Worm (Caenorhabditis elegans) whole organism, L3 larva: ENCODE measurements around the gene sra-11.
"Not testable (repeated sequence)": the region's sequence is repeated elsewhere in the genome, so short reads cannot be mapped to it uniquely, and the experiment has no call there.

Experiments used
- ZK546.5 ChIP-seq: sonication (generic microtip); optimal IDR thresholded peaks from 2 replicates; lab custom pipeline; 2017; ENCODE audit warnings: missing biosample characterization, missing genetic modification characterization
- aly-2 ChIP-seq: fragments of 150-350 bp; optimal IDR thresholded peaks from 2 replicates; lab custom pipeline; 2014; ENCODE audit warnings: missing biosample characterization, missing genetic modification characterization
- ama-1 ChIP-seq: fragments of 150-350 bp; optimal IDR thresholded peaks from 2 replicates; lab custom pipeline; 2018
- ceh-16 ChIP-seq: sonication (generic microtip); optimal IDR thresholded peaks from 2 replicates; lab custom pipeline; 2017; ENCODE audit warnings: missing biosample characterization, missing genetic modification characterization
- ceh-82 ChIP-seq: fragments of 150-350 bp; optimal IDR thresholded peaks from 2 replicates; lab custom pipeline; 2014; ENCODE audit warnings: missing biosample characterization, missing genetic modification characterization
- ceh-9 ChIP-seq: sonication (generic microtip); optimal IDR thresholded peaks from 2 replicates; lab custom pipeline; 2018; ENCODE audit warnings: missing biosample characterization, missing genetic modification characterization
- daf-12 ChIP-seq: fragments of 150-350 bp; optimal IDR thresholded peaks from 2 replicates; lab custom pipeline; 2014; ENCODE audit warnings: missing biosample characterization, missing genetic modification reagents, missing genetic modification characterization
- egl-27 ChIP-seq: sonication (generic microtip); optimal IDR thresholded peaks from 4 replicates; lab custom pipeline; 2017; ENCODE audit warnings: missing biosample characterization, missing genetic modification reagents, missing genetic modification characterization
- elt-1 ChIP-seq: fragments of 150-350 bp; optimal IDR thresholded peaks from 2 replicates; lab custom pipeline; 2014; ENCODE audit warnings: missing biosample characterization, missing genetic modification characterization
- elt-2 ChIP-seq: sonication (generic microtip); optimal IDR thresholded peaks from 2 replicates; lab custom pipeline; 2016; ENCODE audit warnings: missing genetic modification reagents, mild to moderate bottlenecking, missing genetic modification characterization, missing compliant biosample characterization
- elt-3 ChIP-seq, 3 experiments: fragments of 150-350 bp in 1 of 3; sonication (generic microtip) in 2 of 3; optimal IDR thresholded peaks; 2 replicates in 2 of 3; 4 replicates in 1 of 3; lab custom pipeline; 2014 to 2017; ENCODE audit warnings: missing biosample characterization in 3 of 3, missing genetic modification characterization in 3 of 3
- eor-1 ChIP-seq, 2 experiments: fragments of 150-350 bp; optimal IDR thresholded peaks; 2 replicates each; lab custom pipeline; 2014 to 2018; ENCODE audit warnings: missing biosample characterization in 2 of 2, missing genetic modification characterization in 2 of 2
- fkh-10 ChIP-seq: sonication (generic microtip); optimal IDR thresholded peaks from 2 replicates; lab custom pipeline; 2017; ENCODE audit warnings: missing biosample characterization, missing genetic modification reagents, missing genetic modification characterization
- fkh-2 ChIP-seq: fragments of 150-350 bp; optimal IDR thresholded peaks from 2 replicates; lab custom pipeline; 2014; ENCODE audit warnings: missing biosample characterization, missing genetic modification reagents, missing genetic modification characterization
- hmg-11 ChIP-seq: sonication (generic microtip); optimal IDR thresholded peaks from 2 replicates; lab custom pipeline; 2016; ENCODE audit warnings: missing genetic modification characterization, missing compliant biosample characterization
- jun-1 ChIP-seq: fragments of 150-350 bp; optimal IDR thresholded peaks from 2 replicates; lab custom pipeline; 2014; ENCODE audit warnings: missing biosample characterization, missing genetic modification reagents, missing genetic modification characterization
- lin-15B ChIP-seq: fragments of 150-350 bp; optimal IDR thresholded peaks from 2 replicates; lab custom pipeline; 2014; ENCODE audit warnings: missing biosample characterization, missing genetic modification characterization
- lin-39 ChIP-seq: fragments of 150-350 bp; optimal IDR thresholded peaks from 2 replicates; lab custom pipeline; 2018; ENCODE audit warnings: missing biosample characterization, missing genetic modification reagents, missing genetic modification characterization
- nfya-1 ChIP-seq: sonication (generic microtip); optimal IDR thresholded peaks from 2 replicates; lab custom pipeline; 2017; ENCODE audit warnings: missing genetic modification characterization, mild to moderate bottlenecking, missing compliant biosample characterization, antibody characterized with exemption, moderate library complexity; ENCODE audit not compliant: insufficient read depth
- nhr-11 ChIP-seq: fragments of 150-350 bp; optimal IDR thresholded peaks from 2 replicates; lab custom pipeline; 2014; ENCODE audit warnings: missing biosample characterization, missing genetic modification characterization
- nhr-23 ChIP-seq: fragments of 150-350 bp; optimal IDR thresholded peaks from 2 replicates; lab custom pipeline; 2014; ENCODE audit warnings: missing biosample characterization, missing genetic modification reagents, missing genetic modification characterization
- nhr-25 ChIP-seq: sonication (generic microtip); optimal IDR thresholded peaks from 2 replicates; lab custom pipeline; 2017; ENCODE audit warnings: missing biosample characterization, missing genetic modification characterization
- nhr-43 ChIP-seq: sonication (generic microtip); optimal IDR thresholded peaks from 2 replicates; lab custom pipeline; 2016; ENCODE audit warnings: mild to moderate bottlenecking, missing genetic modification characterization, missing compliant biosample characterization; ENCODE audit not compliant: poor library complexity, severe bottlenecking
- pha-4 ChIP-seq: fragments of 150-350 bp; optimal IDR thresholded peaks from 2 replicates; lab custom pipeline; 2014; ENCODE audit warnings: missing biosample characterization, missing genetic modification reagents, missing genetic modification characterization
- pqm-1 ChIP-seq: fragments of 150-350 bp; optimal IDR thresholded peaks from 2 replicates; lab custom pipeline; 2017; ENCODE audit warnings: missing biosample characterization, missing genetic modification characterization, inconsistent platforms
- sea-2 ChIP-seq: fragments of 150-350 bp; sonication (generic microtip); optimal IDR thresholded peaks from 4 replicates; lab custom pipeline; 2014; ENCODE audit warnings: missing biosample characterization, missing genetic modification reagents, missing genetic modification characterization
- skn-1 ChIP-seq: fragments of 150-350 bp; optimal IDR thresholded peaks from 2 replicates; lab custom pipeline; 2014; ENCODE audit warnings: missing biosample characterization, missing genetic modification characterization
- snpc-4 ChIP-seq: fragments of 150-350 bp; optimal IDR thresholded peaks from 2 replicates; lab custom pipeline; 2014; ENCODE audit warnings: missing biosample characterization, missing genetic modification characterization
- tbx-2 ChIP-seq: sonication (generic microtip); optimal IDR thresholded peaks from 2 replicates; lab custom pipeline; 2016; ENCODE audit warnings: mild to moderate bottlenecking, missing genetic modification characterization, missing compliant biosample characterization
- unc-62 ChIP-seq: fragments of 150-350 bp; sonication (generic microtip); optimal IDR thresholded peaks from 4 replicates; lab custom pipeline; 2014; ENCODE audit warnings: missing biosample characterization, missing genetic modification reagents, missing genetic modification characterization
- zag-1 ChIP-seq: fragments of 150-350 bp; optimal IDR thresholded peaks from 2 replicates; lab custom pipeline; 2014; ENCODE audit warnings: missing biosample characterization, missing genetic modification characterization

The sra-11 gene

DNA sequence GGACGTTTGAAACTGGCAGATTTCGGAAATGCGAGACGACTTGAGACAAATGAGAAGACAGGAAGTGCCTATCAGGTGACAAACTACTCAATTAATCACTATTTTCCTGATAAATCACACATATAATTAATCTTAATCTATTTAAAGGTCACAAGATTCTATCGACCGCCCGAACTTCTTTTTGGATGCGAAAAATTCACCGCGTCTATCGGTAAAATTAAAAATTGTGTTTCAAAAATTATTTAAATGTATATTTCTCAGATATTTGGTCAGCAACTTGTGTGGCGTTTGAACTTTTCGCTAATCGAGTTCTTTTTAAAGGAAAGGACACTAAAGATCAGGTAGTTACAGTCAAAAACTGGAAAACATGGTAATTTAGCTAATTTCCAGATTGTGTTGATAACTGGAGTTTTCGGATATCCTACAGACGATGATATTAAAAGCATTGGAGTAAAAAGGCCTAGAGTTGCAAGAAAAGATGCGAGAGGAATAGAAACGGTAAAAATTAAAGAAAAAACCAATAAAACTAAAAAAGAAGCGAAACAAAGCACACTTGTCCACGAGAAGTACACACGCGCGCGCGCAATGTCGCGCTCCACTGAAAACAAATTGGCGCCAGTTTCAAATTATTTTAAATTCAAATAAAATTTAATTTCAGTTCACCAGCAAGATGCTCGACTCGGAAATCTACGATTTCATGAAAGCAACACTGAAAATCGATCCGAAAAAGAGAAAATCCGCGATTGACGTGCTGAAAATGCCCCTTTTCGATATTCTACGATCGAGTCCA lies 38.3 kb upstream of the sra-11 start:
- TF ChIP-seq sea-2 (GFP tag; lab: Kevin White, UChicago) (no peak), elt-3 (tag; optimal IDR thresholded peaks at IDR 0.05; lab: Kevin White, UChicago) (no peak)

DNA sequence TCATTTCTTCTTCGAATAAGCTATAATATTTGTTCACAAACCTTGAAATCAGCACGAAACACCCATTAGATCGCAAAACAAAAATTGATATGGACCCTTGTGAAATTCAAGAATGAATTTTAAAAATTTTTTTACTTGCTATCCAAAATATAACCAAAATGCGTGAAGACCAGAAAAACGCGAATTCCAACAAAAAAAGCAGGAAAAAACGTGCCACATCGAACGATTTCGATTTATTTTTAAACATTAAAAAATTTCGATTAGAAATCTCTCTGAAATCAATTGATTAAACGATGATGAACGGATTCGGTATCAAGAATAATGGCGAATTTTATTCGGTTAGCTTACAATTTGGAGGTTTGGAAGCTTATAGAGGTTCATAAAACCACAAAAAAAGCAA lies 37.2 kb upstream of the sra-11 start, which contains the start of the genes tceb-3 and gskl-1:
Gene tceb-3, minus strand, starts transcription at position 101 of the 400 bp plus-strand sequence.
Gene gskl-1, plus strand, starts transcription at position 243 of the 400 bp plus-strand sequence.
- TF ChIP-seq ceh-82 (tag; lab: Kevin White, UChicago), result no peak
- no peak for TF ChIP-seq zag-1 (tag; lab: Kevin White, UChicago)
- TF ChIP-seq nhr-23 (tag; lab: Kevin White, UChicago), result no peak
- TF ChIP-seq lin-39, result no peak
- TF ChIP-seq jun-1, result no peak
- no peak for TF ChIP-seq ZK546.5 (tag; lab: Kevin White, UChicago)

DNA sequence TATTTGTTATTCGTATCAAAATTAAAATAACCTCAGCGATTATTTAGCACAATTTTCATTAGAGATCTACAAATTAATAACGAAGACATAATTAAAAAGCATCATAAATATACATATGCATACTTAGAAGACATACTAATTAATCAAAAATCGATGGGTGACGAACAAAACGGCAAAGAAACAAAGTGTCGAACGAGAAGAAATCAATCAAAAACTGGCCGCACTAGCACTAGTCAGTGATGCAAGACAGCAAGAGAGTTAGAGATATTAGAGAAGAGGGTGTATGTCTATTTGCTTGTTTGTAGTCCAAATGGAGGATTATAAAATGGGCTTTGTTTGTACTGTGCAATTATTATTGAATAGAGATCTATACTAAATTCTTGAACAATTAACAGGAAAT lies 36.7 kb upstream of the sra-11 start:
- TF ChIP-seq snpc-4 (tag; lab: Kevin White, UChicago), result peak; percentile 20
- no peak for TF ChIP-seq aly-2 (tag; lab: Kevin White, UChicago)
- TF ChIP-seq daf-12 (tag; lab: Kevin White, UChicago), result no peak
- TF ChIP-seq egl-27 (tag; lab: Kevin White, UChicago), result no peak
- no peak for TF ChIP-seq nhr-43 (tag; lab: Kevin White, UChicago)
- TF ChIP-seq jun-1, result no peak
- no peak for TF ChIP-seq ceh-16 (tag; lab: Kevin White, UChicago)
- no peak for TF ChIP-seq ama-1 (lab: Kevin White, UChicago)
- TF ChIP-seq pha-4 (tag; lab: Kevin White, UChicago), result peak; percentile 28
- TF ChIP-seq zag-1 (tag; lab: Kevin White, UChicago), result no peak
- TF ChIP-seq lin-39, result peak; percentile 65
- no peak for TF ChIP-seq ZK546.5 (tag; lab: Kevin White, UChicago)
- no peak for TF ChIP-seq elt-2 (tag; lab: Kevin White, UChicago)
- peak; percentile 5 for TF ChIP-seq nhr-23 (tag; lab: Kevin White, UChicago)
- no peak for TF ChIP-seq eor-1 (tag; optimal IDR thresholded peaks at IDR 0.05; lab: Kevin White, UChicago)
- no peak for TF ChIP-seq tbx-2 (tag; lab: Kevin White, UChicago)
- no peak for TF ChIP-seq elt-1 (tag; lab: Kevin White, UChicago)
- TF ChIP-seq ceh-9 (tag; lab: Kevin White, UChicago), result no peak
- peak; percentile 59 for TF ChIP-seq nfya-1 (tag; lab: Kevin White, UChicago)
- TF ChIP-seq skn-1 (tag; lab: Kevin White, UChicago), result no peak
- TF ChIP-seq lin-15B, result no peak
- TF ChIP-seq hmg-11 (tag; lab: Kevin White, UChicago), result peak; percentile 13
- TF ChIP-seq fkh-10 (GFP tag; lab: Kevin White, UChicago), result no peak

DNA sequence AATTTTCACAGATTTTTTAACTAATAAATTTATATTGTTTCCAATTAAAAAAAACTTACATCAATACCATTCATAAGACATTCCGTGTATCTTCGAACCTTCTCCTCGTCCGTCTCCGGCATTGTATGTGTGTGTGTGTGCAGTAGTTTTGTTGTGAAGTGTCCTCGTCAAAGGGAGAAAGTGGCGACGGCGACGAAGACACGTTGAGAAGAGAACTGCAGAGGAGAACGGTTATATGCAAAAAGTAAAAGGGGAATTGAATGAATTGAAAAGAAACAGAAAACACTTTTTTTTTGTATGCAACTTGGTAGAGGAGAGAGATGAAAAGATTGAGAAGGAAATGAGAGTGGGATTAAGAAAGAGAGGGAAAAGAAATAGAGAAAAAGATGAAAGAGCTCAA lies 35.3 kb upstream of the sra-11 start:
- TF ChIP-seq ceh-82 (tag; lab: Kevin White, UChicago) (no peak), unc-62 (GFP tag; lab: Kevin White, UChicago) (no peak), lin-39 (no peak), snpc-4 (tag; lab: Kevin White, UChicago) (no peak), fkh-2 (tag; lab: Kevin White, UChicago) (no peak), nhr-11 (tag; lab: Kevin White, UChicago) (no peak), tbx-2 (tag; lab: Kevin White, UChicago) (no peak), eor-1 (tag; optimal IDR thresholded peaks at IDR 0.05; lab: Kevin White, UChicago) (no peak), nfya-1 (tag; lab: Kevin White, UChicago) (no peak), aly-2 (tag; lab: Kevin White, UChicago) (no peak), nhr-25 (tag; lab: Kevin White, UChicago) (no peak), pqm-1 (tag; lab: Kevin White, UChicago) (no peak)
- TF ChIP-seq, all 47 proteins: peak for 0

DNA sequence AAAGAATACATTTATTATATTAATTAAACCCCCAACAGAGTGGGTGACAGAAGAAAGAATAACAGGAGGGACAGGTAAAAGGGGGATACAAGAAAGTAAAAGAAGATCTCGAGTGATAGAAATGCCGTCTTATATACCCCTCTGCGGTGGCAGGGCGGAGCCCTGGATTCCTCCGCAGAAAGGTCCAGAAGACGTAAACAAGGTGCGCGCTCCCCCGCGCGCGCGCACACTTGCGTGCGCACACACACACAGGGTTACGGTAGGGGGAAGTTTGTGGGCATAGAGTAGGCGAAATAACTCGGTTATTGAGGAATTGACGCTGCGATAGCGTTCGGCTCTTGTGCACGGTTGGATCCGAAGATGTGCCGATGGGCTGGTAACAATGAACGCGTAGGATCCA lies 31.8 kb upstream of the sra-11 start, which contains the start of gene R03D7.15:
Gene R03D7.15, plus strand, starts transcription at position 299 of the 400 bp plus-strand sequence.
- not testable (repeated sequence) for TF ChIP-seq nhr-25 (tag; lab: Kevin White, UChicago); elt-3 (tag; optimal IDR thresholded peaks at IDR 0.05; lab: Kevin White, UChicago); skn-1 (tag; lab: Kevin White, UChicago)
- TF ChIP-seq, all 47 proteins: peak for 0; not testable (repeated sequence) for 47
